Worm (Caenorhabditis elegans) whole organism, L1 larva: ENCODE data around the gene srbc-79.

Experiments used
- aly-2 ChIP-seq: fragments of 150-350 bp; optimal IDR thresholded peaks from 2 replicates; lab custom pipeline; 2014; ENCODE audit warnings: missing biosample characterization, missing genetic modification characterization
- egl-27 ChIP-seq, 2 experiments: fragments of 150-350 bp in 1 of 2; sonication (generic microtip); optimal IDR thresholded peaks; 3 replicates each; lab custom pipeline; 2017 to 2018; ENCODE audit warnings: missing biosample characterization in 2 of 2, missing genetic modification characterization in 2 of 2, missing genetic modification reagents in 2 of 2
- jun-1 ChIP-seq: fragments of 150-350 bp; optimal IDR thresholded peaks from 2 replicates; lab custom pipeline; 2014; ENCODE audit warnings: missing biosample characterization, missing genetic modification reagents, missing genetic modification characterization
- nhr-71 ChIP-seq: sonication (generic microtip); optimal IDR thresholded peaks from 2 replicates; lab custom pipeline; 2016; ENCODE audit warnings: mild to moderate bottlenecking, missing genetic modification characterization, moderate library complexity, missing compliant biosample characterization
- nhr-90 ChIP-seq: sonication (generic microtip); optimal IDR thresholded peaks from 2 replicates; lab custom pipeline; 2016; ENCODE audit warnings: mild to moderate bottlenecking, missing genetic modification characterization, missing compliant biosample characterization; ENCODE audit not compliant: poor library complexity

DNA sequence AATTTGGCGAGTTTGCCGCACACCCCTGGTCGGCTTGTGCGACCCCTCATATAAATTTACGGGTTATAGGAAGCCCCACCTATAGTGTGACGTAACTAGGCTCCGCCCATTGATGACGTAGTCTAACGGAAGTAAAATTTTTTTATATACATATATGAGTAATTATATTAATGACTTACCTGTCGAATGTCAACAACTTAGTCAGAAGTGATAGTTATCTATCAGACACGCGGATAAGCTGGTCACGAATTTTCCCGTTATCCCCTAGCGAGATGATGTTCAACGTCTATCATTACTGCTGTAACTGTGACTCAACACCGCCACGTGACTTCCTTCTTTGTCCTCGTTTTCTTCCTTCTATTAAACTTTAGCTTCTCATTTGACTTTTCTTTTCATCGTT lies 38.5 kb downstream of the srbc-79 start, which contains the start of gene srd-70:
- TF ChIP-seq jun-1 (tag; lab: Kevin White, UChicago), result no peak
- TF ChIP-seq nhr-71 (tag; lab: Kevin White, UChicago), result peak; percentile 7
- no peak for TF ChIP-seq nhr-90 (tag; lab: Kevin White, UChicago)
- no peak for TF ChIP-seq egl-27 (tag; optimal IDR thresholded peaks at IDR 0.05; lab: Kevin White, UChicago)
- no peak for TF ChIP-seq aly-2 (tag; lab: Kevin White, UChicago)
